Fruit fly (Drosophila melanogaster): ENCODE measurements around the gene Wdr24.

Gene Wdr24

DNA sequence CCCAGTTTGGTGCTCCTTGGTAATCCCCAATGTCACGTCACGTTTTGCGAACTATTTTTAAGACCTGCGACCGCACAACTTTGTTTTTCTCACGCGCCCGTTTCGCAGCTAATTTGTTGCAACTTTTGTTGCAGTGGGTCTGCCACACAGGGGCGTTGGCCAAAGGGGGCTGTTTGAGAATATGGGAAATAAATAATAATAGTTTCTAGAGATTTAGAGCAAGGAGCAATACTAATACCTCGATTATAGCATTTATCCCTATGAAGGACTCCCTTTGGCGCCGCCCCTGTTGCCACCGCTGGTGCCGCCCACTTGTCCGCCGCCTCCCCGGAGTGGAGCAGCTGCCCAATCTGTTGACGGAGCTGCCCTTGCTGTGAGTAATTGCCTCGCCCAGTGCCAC, 10.4 kb upstream of the Wdr24 start (continued):
- no peak for TF ChIP-seq wek (GFP tag; optimal IDR thresholded peaks at IDR 0.05)
- TF ChIP-seq CG8281 (tag; optimal IDR thresholded peaks at IDR 0.05): no peak
- TF ChIP-seq CG11560 (tag; IDR thresholded peaks at IDR 0.05): 0 out of 3 replicates have a peak, but pooled peaks have one; percentile 35
- TF ChIP-seq bcd (GFP tag; optimal IDR thresholded peaks at IDR 0.05): no peak
- peak; percentile 87 for TF ChIP-seq Drgx (GFP tag; IDR thresholded peaks at IDR 0.05)
- TF ChIP-seq Oli (tag; optimal IDR thresholded peaks at IDR 0.05): peak; percentile 18
- TF ChIP-seq CG1647 (GFP tag; optimal IDR thresholded peaks at IDR 0.05): no peak
- no peak for TF ChIP-seq pfk (GFP tag; optimal IDR thresholded peaks at IDR 0.05)
- 0 out of 2 replicates have a peak, but pooled peaks have one; percentile 9 for TF ChIP-seq CG5953 (GFP tag; IDR thresholded peaks at IDR 0.05)
- TF ChIP-seq vvl (GFP tag; IDR thresholded peaks at IDR 0.05): peak; percentile 63
- TF ChIP-seq E2f1 (GFP tag; IDR thresholded peaks at IDR 0.05): no peak
- TF ChIP-seq CG32767 (GFP tag; IDR thresholded peaks at IDR 0.05): no peak
- no peak for TF ChIP-seq bigmax (GFP tag; optimal IDR thresholded peaks at IDR 0.05)
- TF ChIP-seq ken (GFP tag; IDR thresholded peaks at IDR 0.05): peak; percentile 63; the same call in 2 of the 3 replicates
- TF ChIP-seq pan (optimal IDR thresholded peaks at IDR 0.05): no peak
- peak in 1 of 2 experiments; percentile 59 for TF ChIP-seq pan (GFP tag; optimal IDR thresholded peaks at IDR 0.05 in 1 of 2, IDR thresholded peaks at IDR 0.05 in 1 of 2)
- no peak for TF ChIP-seq fd64A (GFP tag; optimal IDR thresholded peaks at IDR 0.05)
- peak; percentile 31 for TF ChIP-seq Xbp1 (GFP tag; optimal IDR thresholded peaks at IDR 0.05)
- no peak for TF ChIP-seq Hsf (GFP tag; optimal IDR thresholded peaks at IDR 0.05)
- TF ChIP-seq Lhr (GFP tag; optimal IDR thresholded peaks at IDR 0.05): no peak
- TF ChIP-seq NfI (GFP tag; optimal IDR thresholded peaks at IDR 0.05): no peak
- no peak for TF ChIP-seq Kr (GFP tag; optimal IDR thresholded peaks at IDR 0.05)
- TF ChIP-seq z (GFP tag; IDR thresholded peaks at IDR 0.05): 0 out of 3 replicates have a peak, but pooled peaks have one; percentile 18
- peak; percentile 19 for TF ChIP-seq unpg (GFP tag; optimal IDR thresholded peaks at IDR 0.05)
- no peak for TF ChIP-seq CG4820 (GFP tag; optimal IDR thresholded peaks at IDR 0.05)
- no peak for TF ChIP-seq hth (optimal IDR thresholded peaks at IDR 0.05)
- no peak for TF ChIP-seq knrl (GFP tag; IDR thresholded peaks at IDR 0.05; ENCODE audit: partially characterized antibody)
- peak; percentile 32; the same call in 1 of the 3 replicates for TF ChIP-seq Mrtf (GFP tag; IDR thresholded peaks at IDR 0.05)
- no peak for TF ChIP-seq zfh2 (GFP tag; optimal IDR thresholded peaks at IDR 0.05)
- no peak for TF ChIP-seq Max (GFP tag; optimal IDR thresholded peaks at IDR 0.05)
- peak; percentile 55 for TF ChIP-seq Med (GFP tag)
- TF ChIP-seq CG10209 (GFP tag; optimal IDR thresholded peaks at IDR 0.05): peak; percentile 7
- no peak for TF ChIP-seq CG3163 (GFP tag; optimal IDR thresholded peaks at IDR 0.05)
- TF ChIP-seq CG1529 (GFP tag; optimal IDR thresholded peaks at IDR 0.05): no peak
- no peak for TF ChIP-seq Hr51 (GFP tag; optimal IDR thresholded peaks at IDR 0.05)
- peak; percentile 56; the same call in 1 of the 2 replicates for TF ChIP-seq Rx (GFP tag; IDR thresholded peaks at IDR 0.05)
- TF ChIP-seq D19B (GFP tag; optimal IDR thresholded peaks at IDR 0.05): no peak
- TF ChIP-seq CG7839 (tag; optimal IDR thresholded peaks at IDR 0.05): no peak
- peak; percentile 50; the same call in 1 of the 3 replicates for TF ChIP-seq otp (GFP tag; IDR thresholded peaks at IDR 0.05)
- peak; percentile 37 for TF ChIP-seq CG17359 (tag; optimal IDR thresholded peaks at IDR 0.05)
- 0 out of 3 replicates have a peak, but pooled peaks have one; percentile 30 for TF ChIP-seq jigr1 (GFP tag; IDR thresholded peaks at IDR 0.05)
- peak; percentile 32 for TF ChIP-seq CG9817 (tag; optimal IDR thresholded peaks at IDR 0.05)
- peak; percentile 12 for TF ChIP-seq CG30403 (GFP tag; optimal IDR thresholded peaks at IDR 0.05)
- no peak for TF ChIP-seq CG11247 (GFP tag; IDR thresholded peaks at IDR 0.05)
- peak; percentile 34; the same call in 1 of the 2 replicates for TF ChIP-seq ara (GFP tag; IDR thresholded peaks at IDR 0.05)
- TF ChIP-seq da (GFP tag; optimal IDR thresholded peaks at IDR 0.05): no peak
- no peak for TF ChIP-seq CG4360 (GFP tag; IDR thresholded peaks at IDR 0.05)
- no peak for TF ChIP-seq CG1233 (GFP tag; optimal IDR thresholded peaks at IDR 0.05)
- TF ChIP-seq grau (tag; optimal IDR thresholded peaks at IDR 0.05): peak; percentile 3
- TF ChIP-seq chm (GFP tag; IDR thresholded peaks at IDR 0.05): 0 out of 2 replicates have a peak, but pooled peaks have one; percentile 22
- peak; percentile 38; the same call in 2 of the 3 replicates for TF ChIP-seq CG14050 (GFP tag; IDR thresholded peaks at IDR 0.05)
